Worm (Caenorhabditis elegans): ENCODE data around the gene fbxa-89.

- no peak for TF ChIP-seq him-1 (tag; optimal IDR thresholded peaks at IDR 0.05)
- no peak for TF ChIP-seq dao-5 (tag; optimal IDR thresholded peaks at IDR 0.05)
Observed at ce11 chrIII:12215596-12215995, 20.4 kb upstream of the fbxa-89 start, which contains the start of gene Y75B8A.13.

All from whole organism, L4/young adult.